Worm (Caenorhabditis elegans): Measurements from ENCODE around the gene F25E5.5.

The F25E5.5 gene

DNA sequence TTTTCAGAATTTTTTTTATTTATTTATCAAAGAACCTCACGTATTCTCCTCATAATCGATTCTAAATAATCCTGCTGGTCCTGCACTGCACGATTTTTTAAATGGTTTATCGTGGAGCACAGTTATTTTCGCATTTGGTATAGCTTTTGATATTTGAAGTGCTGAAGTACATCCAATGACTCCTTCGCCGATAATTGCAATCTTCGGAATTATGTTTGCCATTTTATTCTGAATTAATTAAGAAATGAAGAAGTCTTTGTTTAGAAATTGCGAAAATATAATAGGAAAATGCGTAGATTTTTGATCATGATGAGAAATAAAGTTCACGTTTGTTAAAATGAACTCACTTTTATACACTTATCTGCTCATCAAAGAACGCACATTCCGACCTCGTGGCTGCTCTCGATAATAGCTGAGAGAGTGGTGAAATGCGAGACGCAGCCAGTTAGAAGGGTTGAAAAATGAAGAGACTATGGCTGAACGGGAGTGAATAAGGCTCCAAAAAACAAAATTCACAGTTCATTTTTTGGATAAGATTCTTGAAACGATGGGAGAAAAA, 12.2 kb upstream of the F25E5.5 start (continued):
- TF ChIP-seq lin-14 (GFP tag; optimal IDR thresholded peaks at IDR 0.05) (peak; percentile 88), ets-5 (GFP tag; IDR thresholded peaks at IDR 0.05) (no peak), lin-35 (GFP tag; optimal IDR thresholded peaks at IDR 0.05) (peak; percentile 49 to 72), unc-130 (tag; optimal IDR thresholded peaks at IDR 0.05) (peak; percentile 34), mep-1 (tag; optimal IDR thresholded peaks at IDR 0.05) (peak; percentile 60), rnt-1 (tag; optimal IDR thresholded peaks at IDR 0.05) (peak; percentile 56), Y116A8C.19 (tag; optimal IDR thresholded peaks at IDR 0.05; ENCODE audit: borderline replicate concordance) (no peak), dpl-1 (GFP tag; optimal IDR thresholded peaks at IDR 0.05) (peak in 2 of 3 experiments; percentile 37 to 45), ceh-82 (tag; optimal IDR thresholded peaks at IDR 0.05) (peak; percentile 25 to 32 (median 28)), unc-86 (tag; optimal IDR thresholded peaks at IDR 0.05) (peak; percentile 25), ceh-8 (GFP tag; optimal IDR thresholded peaks at IDR 0.05) (no peak), nhr-85 (tag) (no peak), fos-1 (tag; optimal IDR thresholded peaks at IDR 0.05) (no peak), nhr-237 (tag; optimal IDR thresholded peaks at IDR 0.05) (no peak), nhr-20 (tag; optimal IDR thresholded peaks at IDR 0.05) (peak; percentile 78), blmp-1 (tag; optimal IDR thresholded peaks at IDR 0.05) (peak; percentile 5), C16A3.4 (tag; optimal IDR thresholded peaks at IDR 0.05) (peak; percentile 13), pax-3 (tag; optimal IDR thresholded peaks at IDR 0.05) (peak; percentile 29), snu-23 (GFP tag; optimal IDR thresholded peaks at IDR 0.05) (peak; percentile 79), xbp-1 (tag; optimal IDR thresholded peaks at IDR 0.05) (peak; percentile 32), mef-2 (tag; optimal IDR thresholded peaks at IDR 0.05) (peak; percentile 0)

- peak; percentile 72 for TF ChIP-seq nhr-19 (GFP tag; conservative IDR thresholded peaks at IDR 0.05)
- peak; percentile 18 for TF ChIP-seq lin-14 (GFP tag; optimal IDR thresholded peaks at IDR 0.05)
- peak; percentile 81 for TF ChIP-seq unc-130 (tag; optimal IDR thresholded peaks at IDR 0.05)
- TF ChIP-seq elt-3 (tag; optimal IDR thresholded peaks at IDR 0.05) = peak in 1 of 6 experiments; percentile 68
- peak in 1 of 2 experiments; percentile 38 for TF ChIP-seq mdl-1 (tag; optimal IDR thresholded peaks at IDR 0.05)
- TF ChIP-seq Y116A8C.19 (tag; optimal IDR thresholded peaks at IDR 0.05; ENCODE audit: borderline replicate concordance) = no peak
- TF ChIP-seq nhr-20 (tag; optimal IDR thresholded peaks at IDR 0.05) = peak; percentile 19
- no peak for TF ChIP-seq pax-3 (tag; optimal IDR thresholded peaks at IDR 0.05)
- TF ChIP-seq nhr-237 (tag; optimal IDR thresholded peaks at IDR 0.05) = no peak
- peak; percentile 83 for TF ChIP-seq blmp-1 (tag; optimal IDR thresholded peaks at IDR 0.05)
- TF ChIP-seq nhr-90 (tag; optimal IDR thresholded peaks at IDR 0.05; ENCODE audit: poor library complexity) = peak; percentile 48
- peak; percentile 87 for TF ChIP-seq nhr-85 (tag)
- peak; percentile 24 for TF ChIP-seq skn-1 (tag; optimal IDR thresholded peaks at IDR 0.05)
- peak in 1 of 2 experiments; percentile 31 for TF ChIP-seq lin-35 (GFP tag; optimal IDR thresholded peaks at IDR 0.05)
- TF ChIP-seq snu-23 (GFP tag; optimal IDR thresholded peaks at IDR 0.05) = peak; percentile 32
- TF ChIP-seq lin-15B (tag; optimal IDR thresholded peaks at IDR 0.05) = no peak
- TF ChIP-seq grh-1 (GFP tag; IDR thresholded peaks at IDR 0.05) = 0 out of 2 replicates have a peak, but pooled peaks have one; percentile 7
- TF ChIP-seq tbx-2 (tag; optimal IDR thresholded peaks at IDR 0.05) = peak; percentile 20
Measured at ce11 chrV:7435376-7436204, 11.5 kb upstream of the F25E5.5 start, which contains the start of the genes ddo-2 and F25E5.8. TSS of gene ddo-2 (minus strand) at chrV:7435705. TSS of gene F25E5.8 (plus strand) at chrV:7435930.

DNA sequence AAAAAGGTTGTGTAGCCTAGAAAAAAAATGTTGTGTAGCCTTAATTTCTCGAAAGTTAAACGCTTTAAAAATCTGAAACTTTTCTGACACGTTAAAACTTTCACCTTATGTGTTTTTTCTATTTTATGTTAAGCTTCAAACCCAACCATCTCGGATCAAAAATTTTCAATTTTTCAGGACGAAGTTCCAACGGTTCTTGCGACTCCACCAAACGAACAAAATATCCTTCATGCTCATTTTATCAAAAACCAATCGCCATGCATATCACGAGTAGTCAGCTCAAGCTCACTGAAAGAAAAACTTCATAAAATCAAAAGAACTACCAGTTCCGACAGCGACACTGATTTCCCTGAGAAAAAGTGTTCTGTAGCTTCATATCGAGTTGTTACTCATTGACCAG, 10.6 kb upstream of the F25E5.5 start:
- TF ChIP-seq pag-3 (tag; optimal IDR thresholded peaks at IDR 0.05; ENCODE audit: borderline replicate concordance, insufficient read depth) (no peak), hlh-4 (tag; optimal IDR thresholded peaks at IDR 0.05) (no peak), efl-1 (optimal IDR thresholded peaks at IDR 0.05) (no peak), efl-1 (GFP tag; optimal IDR thresholded peaks at IDR 0.05 in 1 of 2) (no peak), ets-5 (GFP tag; IDR thresholded peaks at IDR 0.05) (no peak), sup-37 (GFP tag; optimal IDR thresholded peaks at IDR 0.05) (no peak), nhr-12 (tag; optimal IDR thresholded peaks at IDR 0.05) (no peak), mdl-1 (tag; optimal IDR thresholded peaks at IDR 0.05) (no peak), lin-14 (GFP tag; optimal IDR thresholded peaks at IDR 0.05) (no peak), ztf-4 (tag; optimal IDR thresholded peaks at IDR 0.05) (no peak), fkh-4 (tag; optimal IDR thresholded peaks at IDR 0.05; ENCODE audit: borderline replicate concordance) (no peak), alr-1 (tag; optimal IDR thresholded peaks at IDR 0.05; ENCODE audit: borderline replicate concordance) (no peak), C16A3.4 (tag; optimal IDR thresholded peaks at IDR 0.05) (no peak), pax-3 (tag; optimal IDR thresholded peaks at IDR 0.05) (no peak), mef-2 (tag; optimal IDR thresholded peaks at IDR 0.05) (no peak), pqm-1 (tag; optimal IDR thresholded peaks at IDR 0.05) (no peak), fkh-10 (GFP tag; optimal IDR thresholded peaks at IDR 0.05) (no peak), ceh-82 (tag; optimal IDR thresholded peaks at IDR 0.05) (no peak)

Data from whole organism, L1 larva.